Fruit fly (Drosophila melanogaster) whole organism, embryonic: ENCODE results near the gene Alg12.

Source experiments
- Atf6 ChIP-seq: fragments of 200-800 bp; sonication (Bioruptor generic); IDR thresholded peaks from 2 replicates; pipeline ENCODE4 v1.3.6; 2022; ENCODE audit warnings: missing biosample characterization, missing genetic modification characterization
- Bteb2 ChIP-seq: fragments of 200-800 bp; sonication (Bioruptor generic); optimal IDR thresholded peaks from 2 replicates; lab custom pipeline; 2016; ENCODE audit warnings: missing biosample characterization, missing genetic modification characterization
- CG10267 ChIP-seq: fragments of 200-800 bp; sonication (Bioruptor generic); optimal IDR thresholded peaks from 2 replicates; lab custom pipeline; 2018; ENCODE audit warnings: missing biosample characterization, mild to moderate bottlenecking, missing genetic modification characterization, moderate library complexity
- CG11398 ChIP-seq: fragments of 200-800 bp; sonication (Bioruptor generic); optimal IDR thresholded peaks from 2 replicates; lab custom pipeline; 2016; ENCODE audit warnings: missing biosample characterization, missing genetic modification characterization
- CG12391 ChIP-seq: fragments of 200-800 bp; sonication (Bioruptor generic); optimal IDR thresholded peaks from 3 replicates; lab custom pipeline; 2018; ENCODE audit warnings: missing biosample characterization, mild to moderate bottlenecking, missing genetic modification characterization, moderate library complexity
- CG13894 ChIP-seq: fragments of 200-800 bp; sonication (Bioruptor generic); optimal IDR thresholded peaks from 3 replicates; lab custom pipeline; 2018; ENCODE audit warnings: missing biosample characterization, mild to moderate bottlenecking, missing genetic modification characterization, moderate library complexity
- CG14014 ChIP-seq: fragments of 200-800 bp; sonication (Bioruptor generic); IDR thresholded peaks from 2 replicates; pipeline ENCODE4 v1.3.6; 2022; ENCODE audit warnings: missing biosample characterization, missing genetic modification characterization
- CG14965 ChIP-seq: fragments of 200-800 bp; sonication (Bioruptor generic); optimal IDR thresholded peaks from 2 replicates; lab custom pipeline; 2016; ENCODE audit warnings: missing biosample characterization, missing genetic modification characterization, borderline replicate concordance
- CG15479 ChIP-seq: fragments of 200-800 bp; sonication (Bioruptor generic); optimal IDR thresholded peaks from 3 replicates; lab custom pipeline; 2019; ENCODE audit warnings: missing biosample characterization, mild to moderate bottlenecking, missing genetic modification characterization, moderate library complexity
- CG15514 ChIP-seq: fragments of 200-800 bp; sonication (Bioruptor generic); optimal IDR thresholded peaks from 3 replicates; lab custom pipeline; 2017; ENCODE audit warnings: missing biosample characterization, missing genetic modification characterization, mild to moderate bottlenecking, moderate library complexity, missing genetic modification reagents
- CG16779 ChIP-seq: fragments of 200-800 bp; sonication (Bioruptor generic); IDR thresholded peaks from 2 replicates; pipeline ENCODE4 v1.3.6; 2022; ENCODE audit warnings: missing biosample characterization, missing genetic modification characterization
- CG18262 ChIP-seq: fragments of 200-800 bp; optimal IDR thresholded peaks from 3 replicates; lab custom pipeline; 2019; ENCODE audit warnings: missing biosample characterization, mild to moderate bottlenecking, missing genetic modification characterization, moderate library complexity
- CG18476 ChIP-seq: fragments of 200-800 bp; sonication (Bioruptor generic); optimal IDR thresholded peaks from 2 replicates; lab custom pipeline; 2016; ENCODE audit warnings: missing biosample characterization, mild to moderate bottlenecking, missing genetic modification characterization
- CG3838 ChIP-seq: fragments of 200-800 bp; sonication (Bioruptor generic); optimal IDR thresholded peaks from 3 replicates; lab custom pipeline; 2016; ENCODE audit warnings: missing biosample characterization, missing genetic modification characterization
- CG3847 ChIP-seq: fragments of 200-800 bp; sonication (Bioruptor generic); IDR thresholded peaks from 2 replicates; pipeline ENCODE4 v1.3.6; 2022; ENCODE audit warnings: missing biosample characterization, missing genetic modification characterization
- CG5245 ChIP-seq: fragments of 200-800 bp; sonication (Bioruptor generic); optimal IDR thresholded peaks from 3 replicates; lab custom pipeline; 2016; ENCODE audit warnings: missing biosample characterization, missing genetic modification characterization
- CG6654 ChIP-seq: fragments of 200-800 bp; sonication (Bioruptor generic); optimal IDR thresholded peaks from 2 replicates; lab custom pipeline; 2017; ENCODE audit warnings: missing biosample characterization, mild to moderate bottlenecking, missing genetic modification characterization
- CG6683 ChIP-seq: fragments of 200-800 bp; sonication (Bioruptor generic); optimal IDR thresholded peaks from 2 replicates; lab custom pipeline; 2017; ENCODE audit warnings: missing biosample characterization, mild to moderate bottlenecking, missing genetic modification characterization, missing genetic modification reagents
- CG8924 ChIP-seq: fragments of 200-800 bp; optimal IDR thresholded peaks from 3 replicates; lab custom pipeline; 2019; ENCODE audit warnings: missing biosample characterization, mild to moderate bottlenecking, missing genetic modification characterization, moderate library complexity
- CG9932 ChIP-seq: fragments of 200-800 bp; sonication (Bioruptor generic); IDR thresholded peaks from 2 replicates; pipeline ENCODE4 v1.3.6; 2022; ENCODE audit warnings: missing biosample characterization, missing genetic modification characterization
- Chrac-16 ChIP-seq: fragments of 200-800 bp; sonication (Bioruptor generic); optimal IDR thresholded peaks from 3 replicates; lab custom pipeline; 2016; ENCODE audit warnings: missing biosample characterization, missing genetic modification characterization
- CkIIα-i1 ChIP-seq: fragments of 200-800 bp; sonication (Bioruptor generic); IDR thresholded peaks from 2 replicates; pipeline ENCODE4 v1.3.6; 2022; ENCODE audit warnings: missing biosample characterization, missing genetic modification characterization
- D ChIP-seq, 2 experiments: fragments of 200-800 bp in 1 of 2; fragments of >200 bp in 1 of 2; sonication (Bioruptor generic) in 1 of 2; optimal IDR thresholded peaks; 2 replicates in 1 of 2; 3 replicates in 1 of 2; lab custom pipeline; 2017; ENCODE audit warnings: mild to moderate bottlenecking in 1 of 2, missing biosample characterization in 1 of 2, missing genetic modification characterization in 1 of 2, missing genetic modification reagents in 1 of 2
- Gsc ChIP-seq: fragments of 200-800 bp; sonication (Bioruptor generic); IDR thresholded peaks from 2 replicates; pipeline ENCODE4 v1.3.6; 2022; ENCODE audit warnings: missing biosample characterization, missing genetic modification characterization
- HLH4C ChIP-seq: fragments of 200-800 bp; sonication (Bioruptor generic); IDR thresholded peaks from 3 replicates; pipeline ENCODE4 v1.3.6; 2022; ENCODE audit warnings: missing biosample characterization, missing genetic modification characterization; ENCODE audit not compliant: partially characterized antibody
- Hr78 ChIP-seq, 2 experiments: fragments of 200-800 bp in 1 of 2; fragments of >200 bp in 1 of 2; sonication (Bioruptor generic) in 1 of 2; optimal IDR thresholded peaks; 2 replicates each; lab custom pipeline; 2017 to 2019; ENCODE audit warnings: missing biosample characterization in 2 of 2, missing genetic modification characterization in 2 of 2, mild to moderate bottlenecking in 1 of 2, moderate library complexity in 1 of 2
- Jarid2 ChIP-seq: fragments of 200-800 bp; sonication (Bioruptor generic); optimal IDR thresholded peaks from 3 replicates; lab custom pipeline; 2017; ENCODE audit warnings: mild to moderate bottlenecking, missing biosample characterization, missing genetic modification reagents, missing genetic modification characterization
- Oli ChIP-seq: fragments of 200-800 bp; sonication (Bioruptor generic); optimal IDR thresholded peaks from 2 replicates; lab custom pipeline; 2018; ENCODE audit warnings: missing biosample characterization, mild to moderate bottlenecking, missing genetic modification characterization, moderate library complexity
- Sox100B ChIP-seq: fragments of 200-800 bp; sonication (Bioruptor generic); optimal IDR thresholded peaks from 3 replicates; lab custom pipeline; 2018; ENCODE audit warnings: missing biosample characterization, mild to moderate bottlenecking, missing genetic modification characterization
- Xrp1 ChIP-seq: fragments of 200-800 bp; sonication (Bioruptor generic); IDR thresholded peaks from 2 replicates; pipeline ENCODE4 v1.3.6; 2022; ENCODE audit warnings: missing biosample characterization, missing genetic modification characterization
- ap ChIP-seq: fragments of 200-800 bp; sonication (Bioruptor generic); IDR thresholded peaks from 2 replicates; pipeline ENCODE4 v1.3.6; 2022; ENCODE audit warnings: missing biosample characterization, missing genetic modification characterization
- bowl ChIP-seq: fragments of 200-800 bp; sonication (Bioruptor generic); IDR thresholded peaks from 2 replicates; pipeline ENCODE4 v1.3.6; 2022; ENCODE audit warnings: missing biosample characterization, missing genetic modification characterization
- dmrt99B ChIP-seq: fragments of 200-800 bp; sonication (Bioruptor generic); optimal IDR thresholded peaks from 2 replicates; lab custom pipeline; 2018; ENCODE audit warnings: missing biosample characterization, mild to moderate bottlenecking, missing genetic modification characterization, moderate library complexity
- en ChIP-seq: fragments of 200-800 bp; sonication (Bioruptor generic); optimal IDR thresholded peaks from 2 replicates; lab custom pipeline; 2016; ENCODE audit warnings: missing biosample characterization, missing genetic modification characterization
- exex ChIP-seq: fragments of 200-800 bp; sonication (Bioruptor generic); optimal IDR thresholded peaks from 4 replicates; lab custom pipeline; 2018; ENCODE audit warnings: missing biosample characterization, mild to moderate bottlenecking, missing genetic modification characterization, moderate library complexity
- eyg ChIP-seq: fragments of 200-800 bp; sonication (Bioruptor generic); optimal IDR thresholded peaks from 3 replicates; lab custom pipeline; 2016; ENCODE audit warnings: missing biosample characterization, missing genetic modification characterization
- gfzf ChIP-seq: fragments of 200-800 bp; sonication (Bioruptor generic); optimal IDR thresholded peaks from 2 replicates; lab custom pipeline; 2016; ENCODE audit warnings: missing biosample characterization, mild to moderate bottlenecking, missing genetic modification characterization, moderate library complexity
- h ChIP-seq: fragments of >200 bp; optimal IDR thresholded peaks from 2 replicates; lab custom pipeline; 2017
- jigr1 ChIP-seq: fragments of 200-800 bp; sonication (Bioruptor generic); IDR thresholded peaks from 3 replicates; pipeline ENCODE4 v1.3.6; 2022; ENCODE audit warnings: missing biosample characterization, missing genetic modification characterization
- jing ChIP-seq: fragments of 200-800 bp; sonication (Bioruptor generic); optimal IDR thresholded peaks from 2 replicates; lab custom pipeline; 2018; ENCODE audit warnings: missing biosample characterization, mild to moderate bottlenecking, missing genetic modification characterization
- nom ChIP-seq: fragments of 200-800 bp; sonication (Bioruptor generic); optimal IDR thresholded peaks from 2 replicates; lab custom pipeline; 2017; ENCODE audit warnings: missing biosample characterization, missing genetic modification characterization, mild to moderate bottlenecking, moderate library complexity, missing genetic modification reagents
- prd ChIP-seq, 3 experiments: fragments of >200 bp in 2 of 3; fragments of 200-800 bp in 1 of 3; sonication (Bioruptor generic) in 1 of 3; optimal IDR thresholded peaks in 2 of 3; IDR thresholded peaks in 1 of 3; 2 replicates in 2 of 3; 3 replicates in 1 of 3; pipeline versions ENCODE4 v1.3.6 to Lab custom; 2017 to 2022; ENCODE audit warnings: missing biosample characterization in 1 of 3, missing genetic modification characterization in 1 of 3
- pum ChIP-seq: fragments of 200-800 bp; sonication (Bioruptor generic); optimal IDR thresholded peaks from 2 replicates; lab custom pipeline; 2016; ENCODE audit warnings: missing biosample characterization, missing genetic modification characterization
- sd ChIP-seq: fragments of 200-800 bp; sonication (Bioruptor generic); optimal IDR thresholded peaks from 3 replicates; lab custom pipeline; 2018; ENCODE audit warnings: missing biosample characterization, mild to moderate bottlenecking, missing genetic modification characterization, moderate library complexity
- slp2 ChIP-seq: fragments of 200-800 bp; sonication (Bioruptor generic); optimal IDR thresholded peaks from 2 replicates; lab custom pipeline; 2016; ENCODE audit warnings: missing biosample characterization, missing genetic modification characterization
- sob ChIP-seq: fragments of 200-800 bp; sonication (Bioruptor generic); IDR thresholded peaks from 2 replicates; pipeline ENCODE4 v1.3.6; 2022; ENCODE audit warnings: missing biosample characterization, missing genetic modification characterization
- tll ChIP-seq, 2 experiments: fragments of 200-800 bp in 1 of 2; fragments of >200 bp in 1 of 2; sonication (Bioruptor generic) in 1 of 2; optimal IDR thresholded peaks; 2 replicates each; lab custom pipeline; 2017 to 2019; ENCODE audit warnings: missing biosample characterization in 2 of 2, missing genetic modification characterization in 2 of 2, mild to moderate bottlenecking in 1 of 2, moderate library complexity in 1 of 2
- trem ChIP-seq: fragments of 200-800 bp; optimal IDR thresholded peaks from 3 replicates; lab custom pipeline; 2019; ENCODE audit warnings: missing biosample characterization, mild to moderate bottlenecking, missing genetic modification characterization, moderate library complexity
- vfl ChIP-seq: fragments of 200-800 bp; sonication (Bioruptor generic); optimal IDR thresholded peaks from 2 replicates; lab custom pipeline; 2016; ENCODE audit warnings: missing biosample characterization, missing genetic modification characterization
- wdn ChIP-seq: fragments of 200-800 bp; sonication (Bioruptor generic); IDR thresholded peaks from 2 replicates; pipeline ENCODE4 v1.3.6; 2022; ENCODE audit warnings: missing biosample characterization, missing genetic modification characterization
- yki ChIP-seq: fragments of >200 bp; optimal IDR thresholded peaks from 3 replicates; lab custom pipeline; 2018

Gene Alg12

DNA sequence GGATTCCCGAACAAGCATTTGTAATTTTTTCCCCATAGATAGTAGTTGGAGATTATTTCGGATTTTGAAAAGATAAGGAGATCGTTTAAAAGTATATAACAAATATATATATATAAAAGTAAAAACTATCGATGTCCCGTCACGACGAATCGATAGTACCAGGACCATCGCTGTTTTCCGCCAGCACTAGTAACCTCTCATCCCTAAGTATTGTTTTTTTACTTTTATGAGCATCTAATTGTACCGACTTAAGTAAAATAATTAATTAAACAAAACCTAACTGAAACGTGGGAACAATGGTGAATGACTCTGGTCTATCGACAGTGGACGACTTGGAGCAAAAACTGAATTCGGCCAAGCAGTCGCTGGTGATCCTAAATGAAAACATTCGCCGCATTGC is 15.6 kb upstream of the Alg12 start, which contains the start of gene Pnn (continued):
- TF ChIP-seq CG15514 (no peak), CG3847 (GFP tag; lab: Robert Waterston, UW) (no peak; the same call in 1 of the 2 replicates), Atf6 (GFP tag; lab: Robert Waterston, UW) (no peak), sob (no peak), bowl (GFP tag; lab: Robert Waterston, UW) (no peak), prd (optimal IDR thresholded peaks at IDR 0.05; lab: Kevin White, UChicago) (no peak), prd (GFP tag; IDR thresholded peaks at IDR 0.05; lab: Robert Waterston, UW) (no peak), wdn (GFP tag; lab: Robert Waterston, UW) (no peak), CG14014 (GFP tag; lab: Robert Waterston, UW) (no peak), exex (no peak), CG6683 (GFP tag; lab: Kevin White, UChicago) (no peak), nom (no peak), Hr78 (GFP tag; optimal IDR thresholded peaks at IDR 0.05; lab: Kevin White, UChicago) (no peak), CG12391 (tag; lab: Kevin White, UChicago) (peak; percentile 49), trem (tag; lab: Kevin White, UChicago) (peak; percentile 67), jing (GFP tag; lab: Kevin White, UChicago) (no peak), ap (GFP tag; lab: Robert Waterston, UW) (no peak), Chrac-16 (GFP tag; lab: Kevin White, UChicago) (no peak), eyg (GFP tag; lab: Kevin White, UChicago) (no peak), pum (GFP tag; lab: Kevin White, UChicago) (no peak), Oli (no peak), sd (no peak), CG9932 (no peak), Jarid2 (GFP tag; lab: Kevin White, UChicago) (no peak), gfzf (GFP tag; lab: Kevin White, UChicago) (no peak), CG13894 (tag; lab: Kevin White, UChicago) (peak; percentile 77), slp2 (GFP tag; lab: Kevin White, UChicago) (no peak), CG8924 (tag; lab: Kevin White, UChicago) (peak; percentile 52), CG18476 (GFP tag; lab: Kevin White, UChicago) (no peak), yki (no peak), Xrp1 (GFP tag; lab: Robert Waterston, UW) (no peak), CG5245 (GFP tag; lab: Kevin White, UChicago) (no peak), jigr1 (GFP tag; lab: Robert Waterston, UW) (no peak), CG11398 (GFP tag; lab: Kevin White, UChicago) (no peak), CG3838 (no peak), h (lab: Kevin White, UChicago) (no peak), vfl (GFP tag; lab: Kevin White, UChicago) (no peak), CG15479 (no peak), CG14965 (GFP tag; lab: Kevin White, UChicago) (no peak), D (optimal IDR thresholded peaks at IDR 0.05; lab: Kevin White, UChicago) (no peak), D (GFP tag; optimal IDR thresholded peaks at IDR 0.05; lab: Kevin White, UChicago) (peak; percentile 16), Bteb2 (GFP tag; lab: Kevin White, UChicago) (no peak), CG10267 (peak; percentile 40), en (GFP tag; lab: Kevin White, UChicago) (no peak), HLH4C (GFP tag; lab: Robert Waterston, UW) (peak; percentile 84), dmrt99B (tag; lab: Kevin White, UChicago) (no peak), Sox100B (GFP tag; lab: Kevin White, UChicago) (peak; percentile 6), CG18262 (peak; percentile 17), Gsc (GFP tag; lab: Robert Waterston, UW) (no peak), CG16779 (no peak), CG6654 (GFP tag; lab: Kevin White, UChicago) (no peak), tll (GFP tag; optimal IDR thresholded peaks at IDR 0.05; lab: Kevin White, UChicago) (no peak), CkIIα-i1 (GFP tag; lab: Robert Waterston, UW) (no peak)
